Fruit fly (Drosophila melanogaster) whole organism, larva: ENCODE results near the gene CG5103.

Experiments
- noc ChIP-seq: fragments of 200-800 bp; sonication (Bioruptor generic); optimal IDR thresholded peaks from 3 replicates; lab custom pipeline; 2019; ENCODE audit warnings: missing biosample characterization, mild to moderate bottlenecking, missing genetic modification characterization, moderate library complexity

CG5103 gene

dm6 chr3L:18294212-18294944 is at the start of gene CG5103:
Gene CG5103, minus strand, starts transcription at chr3L:18294262.
- no peak for TF ChIP-seq noc (tag; lab: Kevin White, UChicago)

- no peak for TF ChIP-seq noc (tag; lab: Kevin White, UChicago)
Measured at dm6 chr3L:18334253-18334652, 40.2 kb upstream of the CG5103 start.

- no peak for TF ChIP-seq noc (tag; lab: Kevin White, UChicago)
Measured at dm6 chr3L:18329077-18329476, 35.0 kb upstream of the CG5103 start.

- no peak for TF ChIP-seq noc (tag; lab: Kevin White, UChicago)
Measured at dm6 chr3L:18316012-18316411, 21.9 kb upstream of the CG5103 start.

dm6 chr3L:18305792-18306191 is 11.7 kb upstream of the CG5103 start:
- TF ChIP-seq noc (tag; lab: Kevin White, UChicago): no peak

- no peak for TF ChIP-seq noc (tag; lab: Kevin White, UChicago)
Measured at dm6 chr3L:18304367-18305003, 10.4 kb upstream of the CG5103 start, which contains the start of gene grim. Gene grim, minus strand, starts transcription at chr3L:18304417.

dm6 chr3L:18302021-18302420 is 8.0 kb upstream of the CG5103 start:
- no peak for TF ChIP-seq noc (tag; lab: Kevin White, UChicago)

- TF ChIP-seq noc (tag; lab: Kevin White, UChicago): no peak
Measured at dm6 chr3L:18301160-18301559, 7.1 kb upstream of the CG5103 start, which contains the start of gene CG13700. Gene CG13700, minus strand, starts transcription at chr3L:18301260.

- TF ChIP-seq noc (tag; lab: Kevin White, UChicago): no peak
Measured at dm6 chr3L:18297328-18297727, 3.3 kb upstream of the CG5103 start.

- TF ChIP-seq noc (tag; lab: Kevin White, UChicago): no peak
Measured at dm6 chr3L:18296452-18296851, 2.4 kb upstream of the CG5103 start.

dm6 chr3L:18289993-18290727 is 3.9 kb downstream of the CG5103 start:
- no peak for TF ChIP-seq noc (tag; lab: Kevin White, UChicago)

dm6 chr3L:18281236-18281635 is 12.8 kb downstream of the CG5103 start:
- TF ChIP-seq noc (tag; lab: Kevin White, UChicago): no peak

- no peak for TF ChIP-seq noc (tag; lab: Kevin White, UChicago)
Measured at dm6 chr3L:18276602-18277001, 17.5 kb downstream of the CG5103 start.

- TF ChIP-seq noc (tag; lab: Kevin White, UChicago): no peak
Measured at dm6 chr3L:18275888-18276287, 18.2 kb downstream of the CG5103 start.

dm6 chr3L:18274188-18274587 is 19.9 kb downstream of the CG5103 start:
- no peak for TF ChIP-seq noc (tag; lab: Kevin White, UChicago)

- TF ChIP-seq noc (tag; lab: Kevin White, UChicago): no peak
Measured at dm6 chr3L:18273121-18273520, 20.9 kb downstream of the CG5103 start.
